Fruit fly (Drosophila melanogaster): ENCODE data around the gene qua.

qua gene

dm6 chr2L:17471524-17471923 lies 25.5 kb downstream of the qua start, which contains the start of gene Sgt (continued):
- TF ChIP-seq Doc2 (GFP tag; IDR thresholded peaks at IDR 0.05) (no peak), CG18011 (GFP tag; optimal IDR thresholded peaks at IDR 0.05) (peak; percentile 10), Kr (GFP tag; optimal IDR thresholded peaks at IDR 0.05) (no peak), Mrtf (GFP tag; IDR thresholded peaks at IDR 0.05) (no peak), Ets97D (GFP tag; optimal IDR thresholded peaks at IDR 0.05) (no peak), Max (GFP tag; optimal IDR thresholded peaks at IDR 0.05) (no peak), lov (optimal IDR thresholded peaks at IDR 0.05) (no peak), lov (GFP tag; IDR thresholded peaks at IDR 0.05) (no peak), cg (GFP tag; optimal IDR thresholded peaks at IDR 0.05) (peak; percentile 37), Trl (optimal IDR thresholded peaks at IDR 0.05) (peak; percentile 41 to 59), Trl (GFP tag; optimal IDR thresholded peaks at IDR 0.05) (no peak), CG3163 (GFP tag; optimal IDR thresholded peaks at IDR 0.05) (peak; percentile 29), CG13424 (tag; optimal IDR thresholded peaks at IDR 0.05) (no peak), CrebB (tag; optimal IDR thresholded peaks at IDR 0.05) (no peak), CG11398 (GFP tag; optimal IDR thresholded peaks at IDR 0.05) (no peak), Mes4 (GFP tag; optimal IDR thresholded peaks at IDR 0.05) (no peak)

- TF ChIP-seq sim (GFP tag; IDR thresholded peaks at IDR 0.05) = no peak
- TF ChIP-seq Dek (tag; optimal IDR thresholded peaks at IDR 0.05) = peak; percentile 69
- no peak for TF ChIP-seq CG7963 (GFP tag; IDR thresholded peaks at IDR 0.05; ENCODE audit: partially characterized antibody)
- peak; percentile 19 for TF ChIP-seq CG18476 (GFP tag; optimal IDR thresholded peaks at IDR 0.05)
- TF ChIP-seq CG7839 (tag; optimal IDR thresholded peaks at IDR 0.05) = peak; percentile 45
- peak; percentile 83; the same call in 2 of the 3 replicates for TF ChIP-seq Dbx (GFP tag; IDR thresholded peaks at IDR 0.05)
- TF ChIP-seq CG4854 (GFP tag; optimal IDR thresholded peaks at IDR 0.05) = peak; percentile 66
- no peak for TF ChIP-seq CG8290 (GFP tag; optimal IDR thresholded peaks at IDR 0.05)
- TF ChIP-seq CG8290 (tag; optimal IDR thresholded peaks at IDR 0.05) = peak in 1 of 2 experiments; percentile 95
- TF ChIP-seq CG6272 (GFP tag; IDR thresholded peaks at IDR 0.05) = no peak
- TF ChIP-seq Hey (tag; optimal IDR thresholded peaks at IDR 0.05) = peak; percentile 43
- peak; percentile 17 for TF ChIP-seq Hsf (GFP tag; optimal IDR thresholded peaks at IDR 0.05)
- peak; percentile 74 for TF ChIP-seq Fer2 (tag; optimal IDR thresholded peaks at IDR 0.05)
- TF ChIP-seq sqz (GFP tag; optimal IDR thresholded peaks at IDR 0.05) = no peak
- TF ChIP-seq insv (GFP tag; optimal IDR thresholded peaks at IDR 0.05) = peak in 1 of 2 experiments; percentile 6
- TF ChIP-seq CG10147 (GFP tag; optimal IDR thresholded peaks at IDR 0.05) = peak; percentile 59
- TF ChIP-seq CG4424 (GFP tag; optimal IDR thresholded peaks at IDR 0.05) = no peak
- TF ChIP-seq scrt (GFP tag; optimal IDR thresholded peaks at IDR 0.05) = peak; percentile 58
- peak; percentile 6 for TF ChIP-seq pnt (GFP tag; optimal IDR thresholded peaks at IDR 0.05)
- TF ChIP-seq CG9817 (tag; optimal IDR thresholded peaks at IDR 0.05) = peak; percentile 73
- peak; percentile 50 for TF ChIP-seq CoRest (tag; optimal IDR thresholded peaks at IDR 0.05)
- peak; percentile 26 for TF ChIP-seq nau (GFP tag; optimal IDR thresholded peaks at IDR 0.05)
- peak in 1 of 2 experiments; percentile 80 for TF ChIP-seq dpn (GFP tag; optimal IDR thresholded peaks at IDR 0.05)
- TF ChIP-seq lab (GFP tag; optimal IDR thresholded peaks at IDR 0.05) = peak; percentile 95
- no peak for TF ChIP-seq CG15601 (tag; optimal IDR thresholded peaks at IDR 0.05)
- TF ChIP-seq BtbVII (GFP tag; optimal IDR thresholded peaks at IDR 0.05) = peak; percentile 78
- peak; percentile 15 for TF ChIP-seq Side (GFP tag; optimal IDR thresholded peaks at IDR 0.05)
- TF ChIP-seq NK7.1 (GFP tag; optimal IDR thresholded peaks at IDR 0.05) = peak; percentile 61
- TF ChIP-seq CG33213 (GFP tag; optimal IDR thresholded peaks at IDR 0.05) = peak; percentile 22
- no peak for TF ChIP-seq Chrac-16 (GFP tag; optimal IDR thresholded peaks at IDR 0.05)
- no peak for TF ChIP-seq Atf-2 (GFP tag; optimal IDR thresholded peaks at IDR 0.05)
- peak; percentile 79 for TF ChIP-seq CG13894 (tag; optimal IDR thresholded peaks at IDR 0.05)
- peak; percentile 57 for TF ChIP-seq CG18011 (GFP tag; optimal IDR thresholded peaks at IDR 0.05)
- TF ChIP-seq CG31365 (tag; optimal IDR thresholded peaks at IDR 0.05) = peak; percentile 37
- peak; percentile 69 for TF ChIP-seq CG10543 (GFP tag; optimal IDR thresholded peaks at IDR 0.05)
- TF ChIP-seq B-H2 (GFP tag; optimal IDR thresholded peaks at IDR 0.05) = peak; percentile 89
Observed at dm6 chr2L:17470630-17471029, 26.4 kb downstream of the qua start.
